Fruit fly (Drosophila melanogaster): Measurements from ENCODE around the gene mthl10.

The mthl10 gene

DNA sequence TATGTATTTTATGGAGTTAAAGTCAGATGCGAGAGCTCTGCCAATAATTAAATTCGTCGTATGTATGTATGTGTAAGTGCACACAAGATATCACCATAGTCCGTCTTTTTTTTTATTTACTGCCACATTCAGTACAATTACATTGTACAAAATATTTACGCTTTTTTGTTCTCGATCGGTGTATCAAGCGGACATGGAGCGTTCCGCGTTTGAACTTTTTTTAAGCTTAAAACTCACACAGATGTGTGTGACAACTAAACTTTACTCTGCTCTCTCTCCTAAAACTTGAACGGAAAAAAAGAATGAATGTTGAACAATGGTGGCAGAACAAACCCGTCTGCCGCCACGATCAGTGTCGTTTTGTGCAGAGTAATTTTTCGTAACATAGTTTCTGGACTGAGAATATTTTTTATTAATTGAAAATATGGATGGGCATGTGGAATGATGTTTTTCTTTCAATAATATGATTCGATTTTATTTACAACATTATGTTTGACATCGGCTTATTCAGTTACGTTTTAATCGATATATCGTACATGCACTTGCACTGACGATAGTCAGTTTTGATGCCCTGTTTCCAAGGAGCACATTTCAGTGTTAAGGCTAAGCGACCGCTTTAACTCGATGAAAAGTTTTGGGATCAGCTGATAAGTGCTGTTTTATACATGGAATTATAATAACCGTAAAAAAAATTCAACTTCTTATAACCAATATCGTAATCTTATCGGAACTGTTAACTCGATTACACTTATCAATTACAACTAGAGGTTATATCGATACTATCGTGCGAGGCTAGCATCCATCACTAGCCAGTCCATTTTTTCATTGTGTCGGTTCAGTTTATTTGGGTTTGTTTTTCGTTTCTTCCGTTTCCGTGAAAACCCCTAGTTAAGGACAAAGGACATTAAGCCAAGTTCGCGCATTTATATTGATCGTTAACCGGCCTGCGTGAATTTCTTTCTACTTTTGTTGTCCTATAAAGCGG is 4.2 kb upstream of the mthl10 start, which contains the start of gene mth (continued):
- TF ChIP-seq Ssrp (tag; optimal IDR thresholded peaks at IDR 0.05): peak; percentile 3
- TF ChIP-seq ash1 (GFP tag; optimal IDR thresholded peaks at IDR 0.05): no peak
- TF ChIP-seq z (GFP tag; IDR thresholded peaks at IDR 0.05): no peak
- TF ChIP-seq CG18599 (GFP tag; optimal IDR thresholded peaks at IDR 0.05): peak; percentile 4
- TF ChIP-seq slbo (GFP tag; IDR thresholded peaks at IDR 0.05): peak; percentile 53
- TF ChIP-seq fd3F (GFP tag; optimal IDR thresholded peaks at IDR 0.05): no peak
- TF ChIP-seq crp (GFP tag; optimal IDR thresholded peaks at IDR 0.05): peak in 1 of 2 experiments; percentile 54
- TF ChIP-seq repo (GFP tag; optimal IDR thresholded peaks at IDR 0.05): no peak
- TF ChIP-seq gro (GFP tag; optimal IDR thresholded peaks at IDR 0.05): peak; percentile 64
- TF ChIP-seq Dfd (GFP tag; optimal IDR thresholded peaks at IDR 0.05): no peak
- TF ChIP-seq vvl (GFP tag; IDR thresholded peaks at IDR 0.05): peak; percentile 51
- peak; percentile 25 for TF ChIP-seq Deaf1 (tag; optimal IDR thresholded peaks at IDR 0.05)
- TF ChIP-seq CG18476 (GFP tag; optimal IDR thresholded peaks at IDR 0.05): peak; percentile 16
- peak; percentile 40 for TF ChIP-seq cg (GFP tag; optimal IDR thresholded peaks at IDR 0.05)
- TF ChIP-seq CG14050 (GFP tag; IDR thresholded peaks at IDR 0.05): no peak
- peak; percentile 4 for TF ChIP-seq kni (GFP tag; optimal IDR thresholded peaks at IDR 0.05)
- TF ChIP-seq Ptx1 (GFP tag; IDR thresholded peaks at IDR 0.05): peak; percentile 49
- no peak for TF ChIP-seq CTCF (GFP tag; optimal IDR thresholded peaks at IDR 0.05)
- peak; percentile 93; the same call in 2 of the 3 replicates for TF ChIP-seq mld (GFP tag; IDR thresholded peaks at IDR 0.05; ENCODE audit: partially characterized antibody)
- TF ChIP-seq Spps (tag; optimal IDR thresholded peaks at IDR 0.05): no peak
- peak; percentile 94 for TF ChIP-seq Bgb (GFP tag; IDR thresholded peaks at IDR 0.05; ENCODE audit: partially characterized antibody)
- peak; percentile 49 for TF ChIP-seq CG18262 (tag; optimal IDR thresholded peaks at IDR 0.05)
- peak; percentile 36 for TF ChIP-seq CG7928 (GFP tag; optimal IDR thresholded peaks at IDR 0.05)
- no peak for TF ChIP-seq NC2β (GFP tag; optimal IDR thresholded peaks at IDR 0.05)
- TF ChIP-seq Usf (GFP tag; optimal IDR thresholded peaks at IDR 0.05): no peak
- TF ChIP-seq Trl (optimal IDR thresholded peaks at IDR 0.05): no peak
- TF ChIP-seq Trl (GFP tag; optimal IDR thresholded peaks at IDR 0.05): peak; percentile 24
- no peak for TF ChIP-seq CG11085 (GFP tag; IDR thresholded peaks at IDR 0.05)
- TF ChIP-seq Eip74EF (GFP tag; optimal IDR thresholded peaks at IDR 0.05): no peak
- TF ChIP-seq crc (GFP tag; optimal IDR thresholded peaks at IDR 0.05): no peak
- no peak for TF ChIP-seq Hand (GFP tag; optimal IDR thresholded peaks at IDR 0.05)
- TF ChIP-seq lab (GFP tag; optimal IDR thresholded peaks at IDR 0.05): peak; percentile 8
- peak; percentile 89 for TF ChIP-seq CG30020 (tag; optimal IDR thresholded peaks at IDR 0.05)
- peak; percentile 36 for TF ChIP-seq CG18764 (GFP tag; optimal IDR thresholded peaks at IDR 0.05)
- TF ChIP-seq gsb (GFP tag; IDR thresholded peaks at IDR 0.05): no peak
- no peak for TF ChIP-seq B-H2 (GFP tag; optimal IDR thresholded peaks at IDR 0.05)
- peak; percentile 33 for TF ChIP-seq twi (tag; optimal IDR thresholded peaks at IDR 0.05)
- TF ChIP-seq insv (GFP tag; optimal IDR thresholded peaks at IDR 0.05): peak in 1 of 2 experiments; percentile 79
- TF ChIP-seq CG17568 (GFP tag; optimal IDR thresholded peaks at IDR 0.05): no peak
- TF ChIP-seq CG4424 (GFP tag; optimal IDR thresholded peaks at IDR 0.05): peak; percentile 38
- no peak for TF ChIP-seq odd (GFP tag; optimal IDR thresholded peaks at IDR 0.05)
- no peak for TF ChIP-seq Gsc (GFP tag; IDR thresholded peaks at IDR 0.05)
- TF ChIP-seq CG8765 (GFP tag; IDR thresholded peaks at IDR 0.05): peak; percentile 23; the same call in 1 of the 2 replicates
- no peak for TF ChIP-seq Side (GFP tag; optimal IDR thresholded peaks at IDR 0.05)
- TF ChIP-seq CG17328 (GFP tag; IDR thresholded peaks at IDR 0.05): no peak
- TF ChIP-seq CG11504 (tag; optimal IDR thresholded peaks at IDR 0.05): peak; percentile 57
- TF ChIP-seq grau (tag; optimal IDR thresholded peaks at IDR 0.05): peak; percentile 49
- peak; percentile 77 for TF ChIP-seq trem (tag; optimal IDR thresholded peaks at IDR 0.05)
